Worm (Caenorhabditis elegans) whole organism, early embryonic: ENCODE measurements around the gene C25A8.1.

Experiments
- B0310.2 ChIP-seq: sonication (generic microtip); optimal IDR thresholded peaks from 2 replicates; lab custom pipeline; 2016; ENCODE audit warnings: mild to moderate bottlenecking, missing genetic modification characterization, missing compliant biosample characterization
- F13C5.2 ChIP-seq: sonication (generic microtip); optimal IDR thresholded peaks from 2 replicates; lab custom pipeline; 2017; ENCODE audit warnings: mild to moderate bottlenecking, missing genetic modification characterization, inconsistent platforms, missing compliant biosample characterization
- aly-1 ChIP-seq: sonication (generic microtip); optimal IDR thresholded peaks from 2 replicates; lab custom pipeline; 2016; ENCODE audit warnings: missing genetic modification characterization, missing compliant biosample characterization
- ama-1 ChIP-seq: fragments of 150-350 bp; optimal IDR thresholded peaks from 2 replicates; lab custom pipeline; 2014
- ceh-13 ChIP-seq: fragments of 200-800 bp; sonication (Bioruptor generic); optimal IDR thresholded peaks from 2 replicates; lab custom pipeline; 2018; ENCODE audit warnings: mild to moderate bottlenecking, missing genetic modification characterization, missing compliant biosample characterization
- ceh-36 ChIP-seq: sonication (generic microtip); optimal IDR thresholded peaks from 2 replicates; lab custom pipeline; 2016; ENCODE audit warnings: missing genetic modification characterization, inconsistent platforms, missing compliant biosample characterization
- ets-7 ChIP-seq: sonication (generic microtip); optimal IDR thresholded peaks from 2 replicates; lab custom pipeline; 2016; ENCODE audit warnings: missing genotype, missing genetic modification characterization, missing compliant biosample characterization
- flt-1 ChIP-seq: fragments of 200-800 bp; sonication (Bioruptor generic); IDR thresholded peaks from 2 replicates; pipeline ENCODE4 v1.3.6; 2022; ENCODE audit warnings: missing genetic modification characterization, missing compliant biosample characterization
- hmbx-1 ChIP-seq: sonication (generic microtip); optimal IDR thresholded peaks from 2 replicates; lab custom pipeline; 2016; ENCODE audit warnings: mild to moderate bottlenecking, missing genetic modification characterization, missing compliant biosample characterization
- hmg-4 ChIP-seq: fragments of 200-800 bp; sonication (Bioruptor generic); optimal IDR thresholded peaks from 2 replicates; lab custom pipeline; 2018; ENCODE audit warnings: mild to moderate bottlenecking, missing genetic modification characterization, missing compliant biosample characterization
- hnd-1 ChIP-seq: sonication (generic microtip); optimal IDR thresholded peaks from 2 replicates; lab custom pipeline; 2016; ENCODE audit warnings: missing genetic modification characterization, missing compliant biosample characterization
- pes-1 ChIP-seq: fragments of 200-800 bp; sonication (Bioruptor generic); IDR thresholded peaks from 2 replicates; pipeline ENCODE4 v1.3.6; 2022; ENCODE audit warnings: missing genetic modification reagents, missing genetic modification characterization, missing compliant biosample characterization
- scrt-1 ChIP-seq: fragments of 200-800 bp; sonication (Bioruptor generic); IDR thresholded peaks from 2 replicates; pipeline ENCODE4 v1.3.6; 2022; ENCODE audit warnings: missing genetic modification characterization, missing compliant biosample characterization
- sea-1 ChIP-seq: fragments of 200-800 bp; sonication (Bioruptor generic); conservative IDR thresholded peaks from 2 replicates; pipeline ENCODE4 v1.3.6; 2022; ENCODE audit warnings: missing genetic modification characterization, missing compliant biosample characterization
- tbx-11 ChIP-seq: fragments of 200-800 bp; sonication (Bioruptor generic); IDR thresholded peaks from 2 replicates; pipeline ENCODE4 v1.3.6; 2022; ENCODE audit warnings: missing genetic modification characterization, missing compliant biosample characterization
- tbx-37 ChIP-seq: fragments of 200-800 bp; sonication (Bioruptor generic); conservative IDR thresholded peaks from 2 replicates; pipeline ENCODE4 v1.3.6; 2022; ENCODE audit warnings: missing genetic modification reagents, missing genetic modification characterization, missing compliant biosample characterization
- tra-4 ChIP-seq: sonication (generic microtip); optimal IDR thresholded peaks from 2 replicates; lab custom pipeline; 2017; ENCODE audit warnings: missing genetic modification characterization, missing compliant biosample characterization

C25A8.1 gene

DNA sequence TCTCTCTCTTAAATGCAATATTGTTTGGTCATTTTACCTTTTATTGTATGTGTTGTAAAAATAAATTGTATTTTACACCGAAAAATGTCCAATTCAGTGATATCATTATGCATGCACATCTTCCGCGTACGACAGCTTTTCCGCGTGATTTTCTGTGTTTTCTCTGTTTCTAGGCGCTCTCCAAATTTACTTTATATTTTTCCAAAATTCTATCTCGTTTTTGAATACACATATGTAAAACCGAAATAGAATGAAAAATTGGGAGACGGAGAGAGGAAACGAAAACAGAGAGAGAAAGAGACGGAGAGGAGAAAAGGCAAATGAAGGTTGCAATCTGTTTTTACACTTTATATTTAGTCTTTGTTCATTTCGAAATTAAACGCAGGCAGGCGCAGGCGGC lies 5.6 kb downstream of the C25A8.1 start:
- no peak for TF ChIP-seq hmg-4 (GFP tag; lab: Kevin White, UChicago)
- no peak for TF ChIP-seq B0310.2 (tag; lab: Kevin White, UChicago)
- TF ChIP-seq sea-1 (GFP tag; lab: Robert Waterston, UW), result no peak
- TF ChIP-seq F13C5.2 (tag; lab: Kevin White, UChicago), result no peak
- TF ChIP-seq ceh-36, result no peak
- no peak for TF ChIP-seq hmbx-1 (tag; lab: Kevin White, UChicago)
- TF ChIP-seq ama-1 (lab: Kevin White, UChicago), result no peak
- no peak for TF ChIP-seq hnd-1 (tag; lab: Kevin White, UChicago)
- TF ChIP-seq flt-1 (GFP tag; lab: Robert Waterston, UW), result no peak
- no peak for TF ChIP-seq ets-7 (tag; lab: Kevin White, UChicago)
- no peak for TF ChIP-seq scrt-1 (GFP tag; lab: Robert Waterston, UW)
- no peak for TF ChIP-seq pes-1
- TF ChIP-seq ceh-13 (GFP tag; lab: Kevin White, UChicago), result no peak
- TF ChIP-seq tra-4 (tag; lab: Kevin White, UChicago), result no peak
- TF ChIP-seq tbx-37, result no peak
- no peak for TF ChIP-seq aly-1 (tag; lab: Kevin White, UChicago)

DNA sequence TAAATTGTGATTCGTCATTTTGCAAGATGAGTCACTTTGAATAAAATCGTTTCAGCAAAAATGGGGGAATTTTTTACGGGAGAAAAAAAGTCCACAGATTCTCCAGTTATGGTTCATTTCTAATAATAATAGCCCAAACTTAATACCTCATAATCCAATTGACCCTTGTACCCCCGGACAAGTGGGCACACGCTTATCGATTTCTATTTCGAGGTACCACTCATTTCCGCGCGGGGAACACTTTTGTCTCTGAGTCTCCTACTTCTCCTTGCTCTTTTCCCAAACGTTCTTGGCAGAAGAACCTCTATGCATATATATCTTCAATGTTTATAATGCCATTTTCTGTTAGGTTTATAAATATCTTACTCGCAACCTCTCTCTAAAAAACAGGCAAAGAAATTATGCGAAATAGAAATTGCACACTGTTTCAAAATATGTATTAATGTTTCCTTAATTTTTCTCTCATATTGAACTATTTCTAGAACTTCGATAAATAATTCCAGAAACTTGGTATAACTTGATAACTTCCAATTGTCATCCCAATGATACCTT lies 6.3 kb downstream of the C25A8.1 start, which contains the start of gene gldi-4:
Gene gldi-4, plus strand, starts transcription at position 502 of the 552 bp plus-strand sequence.
- TF ChIP-seq ama-1 (lab: Kevin White, UChicago) (no peak), ets-7 (tag; lab: Kevin White, UChicago) (no peak), B0310.2 (tag; lab: Kevin White, UChicago) (no peak), scrt-1 (GFP tag; lab: Robert Waterston, UW) (no peak), hmbx-1 (tag; lab: Kevin White, UChicago) (no peak), tra-4 (tag; lab: Kevin White, UChicago) (no peak), tbx-11 (GFP tag; lab: Robert Waterston, UW) (no peak), F13C5.2 (tag; lab: Kevin White, UChicago) (no peak), flt-1 (GFP tag; lab: Robert Waterston, UW) (no peak)

DNA sequence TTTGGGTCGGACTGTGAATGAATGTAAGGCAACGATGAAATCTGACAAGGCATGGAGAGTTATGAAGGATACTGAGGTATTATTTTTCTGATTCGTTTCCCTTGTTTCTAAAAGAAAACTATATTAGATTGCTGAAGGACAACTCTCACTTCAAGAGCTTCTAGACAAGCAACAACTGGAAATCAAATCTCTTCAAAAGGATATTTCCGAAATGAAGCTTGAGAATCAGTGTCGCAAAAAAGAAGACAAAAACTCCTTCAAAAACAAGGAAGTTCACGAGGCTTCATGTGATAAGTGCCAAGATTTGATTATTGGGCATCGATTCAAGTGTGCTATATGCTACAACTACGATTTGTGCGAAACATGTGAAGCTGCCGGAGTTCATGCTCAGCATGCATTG lies 7.7 kb downstream of the C25A8.1 start:
- TF ChIP-seq hmg-4 (GFP tag; lab: Kevin White, UChicago) (no peak), flt-1 (GFP tag; lab: Robert Waterston, UW) (no peak), hmbx-1 (tag; lab: Kevin White, UChicago) (no peak), hnd-1 (tag; lab: Kevin White, UChicago) (no peak), ets-7 (tag; lab: Kevin White, UChicago) (no peak), tbx-11 (GFP tag; lab: Robert Waterston, UW) (no peak), scrt-1 (GFP tag; lab: Robert Waterston, UW) (no peak), tbx-37 (no peak), aly-1 (tag; lab: Kevin White, UChicago) (no peak), ama-1 (lab: Kevin White, UChicago) (no peak), ceh-13 (GFP tag; lab: Kevin White, UChicago) (no peak), F13C5.2 (tag; lab: Kevin White, UChicago) (no peak), B0310.2 (tag; lab: Kevin White, UChicago) (no peak), sea-1 (GFP tag; lab: Robert Waterston, UW) (no peak), tra-4 (tag; lab: Kevin White, UChicago) (no peak), pes-1 (no peak)

DNA sequence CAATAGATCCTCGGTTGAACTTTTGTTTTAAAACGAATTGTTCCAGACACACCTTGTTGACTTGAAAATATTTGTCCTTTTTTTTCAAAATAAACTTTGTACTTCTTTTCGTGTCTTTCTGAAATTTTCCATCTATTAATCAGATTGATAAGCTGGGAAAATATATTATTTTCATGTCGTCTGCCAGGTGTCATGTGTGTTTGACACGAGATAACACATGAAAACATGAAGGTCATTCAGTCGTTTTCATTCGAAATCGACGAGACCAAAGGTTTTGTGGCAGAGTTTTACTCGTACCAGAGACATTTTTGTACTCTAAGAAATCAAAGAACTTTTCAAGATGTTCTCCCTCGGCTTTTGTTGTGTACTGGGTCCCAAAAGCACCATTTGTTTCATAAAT lies 9.7 kb downstream of the C25A8.1 start:
- TF ChIP-seq hnd-1 (tag; lab: Kevin White, UChicago) (no peak), B0310.2 (tag; lab: Kevin White, UChicago) (no peak), hmbx-1 (tag; lab: Kevin White, UChicago) (no peak), tra-4 (tag; lab: Kevin White, UChicago) (no peak), flt-1 (GFP tag; lab: Robert Waterston, UW) (no peak), sea-1 (GFP tag; lab: Robert Waterston, UW) (no peak), ceh-13 (GFP tag; lab: Kevin White, UChicago) (no peak), ama-1 (lab: Kevin White, UChicago) (no peak), scrt-1 (GFP tag; lab: Robert Waterston, UW) (no peak), hmg-4 (GFP tag; lab: Kevin White, UChicago) (no peak), ceh-36 (no peak), ets-7 (tag; lab: Kevin White, UChicago) (no peak), aly-1 (tag; lab: Kevin White, UChicago) (no peak), tbx-37 (no peak), F13C5.2 (tag; lab: Kevin White, UChicago) (no peak), pes-1 (no peak), tbx-11 (GFP tag; lab: Robert Waterston, UW) (no peak)

DNA sequence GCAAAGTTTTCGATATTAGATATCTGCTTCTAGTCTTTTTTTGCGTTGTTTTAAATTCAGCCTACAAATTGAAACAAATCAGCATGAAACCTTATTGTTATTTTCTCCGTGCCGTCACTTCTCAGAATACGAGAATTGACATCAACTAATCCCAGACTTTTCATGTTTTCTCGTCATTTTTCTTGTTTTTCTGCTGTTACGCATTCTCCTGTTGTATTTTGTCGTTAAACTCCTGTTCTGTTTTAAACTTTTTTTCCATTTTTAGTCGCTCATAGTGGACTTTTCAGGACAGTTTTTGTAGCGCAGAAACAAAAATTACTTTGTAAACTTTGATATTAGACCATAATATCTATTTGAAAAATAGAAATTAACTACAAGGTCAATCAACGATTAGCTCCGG lies 11.3 kb downstream of the C25A8.1 start:
- TF ChIP-seq ceh-13 (GFP tag; lab: Kevin White, UChicago), result no peak
- no peak for TF ChIP-seq ama-1 (lab: Kevin White, UChicago)
- TF ChIP-seq pes-1, result no peak
- TF ChIP-seq B0310.2 (tag; lab: Kevin White, UChicago), result no peak
- TF ChIP-seq flt-1 (GFP tag; lab: Robert Waterston, UW), result no peak
- TF ChIP-seq tbx-37, result no peak
- TF ChIP-seq ets-7 (tag; lab: Kevin White, UChicago), result no peak
- TF ChIP-seq F13C5.2 (tag; lab: Kevin White, UChicago), result no peak
- TF ChIP-seq hmbx-1 (tag; lab: Kevin White, UChicago), result no peak
- no peak for TF ChIP-seq ceh-36
- TF ChIP-seq tra-4 (tag; lab: Kevin White, UChicago), result no peak
- no peak for TF ChIP-seq aly-1 (tag; lab: Kevin White, UChicago)
- TF ChIP-seq hnd-1 (tag; lab: Kevin White, UChicago), result no peak
- no peak for TF ChIP-seq sea-1 (GFP tag; lab: Robert Waterston, UW)
- no peak for TF ChIP-seq tbx-11 (GFP tag; lab: Robert Waterston, UW)
- no peak for TF ChIP-seq scrt-1 (GFP tag; lab: Robert Waterston, UW)
- no peak for TF ChIP-seq hmg-4 (GFP tag; lab: Kevin White, UChicago)

DNA sequence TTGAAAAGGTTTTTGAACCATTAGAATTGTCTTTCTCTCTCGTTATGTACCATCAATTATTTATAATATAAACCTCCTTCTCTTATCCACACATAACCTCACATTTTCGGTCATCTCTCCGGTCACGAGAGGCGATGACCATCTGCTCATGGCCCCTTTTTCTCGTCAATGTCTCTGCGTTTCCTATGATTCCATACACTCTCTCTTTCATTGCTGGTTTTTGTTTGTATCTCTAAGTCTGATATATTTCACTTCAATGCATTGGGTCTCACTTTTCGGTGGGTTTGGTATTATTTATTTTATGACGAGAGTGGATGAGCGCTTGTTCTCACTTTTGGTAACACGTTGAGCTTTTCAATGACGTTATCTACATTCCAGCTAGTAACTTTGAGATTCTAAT lies 12.1 kb downstream of the C25A8.1 start:
- peak; percentile 68 for TF ChIP-seq F13C5.2 (tag; lab: Kevin White, UChicago)
- TF ChIP-seq aly-1 (tag; lab: Kevin White, UChicago), result no peak
- TF ChIP-seq hnd-1 (tag; lab: Kevin White, UChicago), result no peak
- no peak for TF ChIP-seq ets-7 (tag; lab: Kevin White, UChicago)
- peak; percentile 55 for TF ChIP-seq hmg-4 (GFP tag; lab: Kevin White, UChicago)
